Worm (Caenorhabditis elegans): ENCODE data around the gene F56A8.3.

Gene F56A8.3

ce11 chrIII:13307107-13307506, 50.4 kb downstream of the F56A8.3 start, which contains the start of the genes klp-19 and slc-36.1:
TSS of gene klp-19 (minus strand) at chrIII:13307259.
TSS of gene slc-36.1 (plus strand) at chrIII:13307502.
- TF ChIP-seq ekl-4 (GFP tag; IDR thresholded peaks at IDR 0.05): no peak
- TF ChIP-seq B0019.2 (GFP tag; conservative IDR thresholded peaks at IDR 0.05): no peak
- no peak for TF ChIP-seq him-1 (tag; optimal IDR thresholded peaks at IDR 0.05)
- no peak for TF ChIP-seq pbrm-1 (GFP tag; IDR thresholded peaks at IDR 0.05)
- TF ChIP-seq madf-8 (GFP tag; conservative IDR thresholded peaks at IDR 0.05): peak; percentile 52; the same call in 1 of the 2 replicates
- no peak for TF ChIP-seq bed-1 (GFP tag; IDR thresholded peaks at IDR 0.05)
- peak; percentile 69 for TF ChIP-seq F33H1.4 (GFP tag; IDR thresholded peaks at IDR 0.05)
- no peak for TF ChIP-seq Y56A3A.18 (GFP tag; IDR thresholded peaks at IDR 0.05)
- peak; percentile 51 for TF ChIP-seq snpc-3.4 (tag; optimal IDR thresholded peaks at IDR 0.05)
- TF ChIP-seq T26A5.8 (tag; optimal IDR thresholded peaks at IDR 0.05): no peak
- peak; percentile 66 for TF ChIP-seq ceh-91 (GFP tag; IDR thresholded peaks at IDR 0.05)
- peak; percentile 64 for TF ChIP-seq lsl-1 (GFP tag; optimal IDR thresholded peaks at IDR 0.05)
- TF ChIP-seq dpff-1 (tag; optimal IDR thresholded peaks at IDR 0.05): no peak
- TF ChIP-seq ceh-40 (GFP tag; IDR thresholded peaks at IDR 0.05): no peak
- no peak for TF ChIP-seq lin-26 (GFP tag; IDR thresholded peaks at IDR 0.05)
- no peak for TF ChIP-seq ztf-6 (GFP tag; IDR thresholded peaks at IDR 0.05)
- no peak for TF ChIP-seq B0261.1 (tag; optimal IDR thresholded peaks at IDR 0.05)
- TF ChIP-seq hmg-1.2 (GFP tag; IDR thresholded peaks at IDR 0.05): peak; percentile 13; the same call in 1 of the 2 replicates
- peak; percentile 48 for TF ChIP-seq ceh-100 (GFP tag; IDR thresholded peaks at IDR 0.05)
- no peak for TF ChIP-seq F39B2.1 (GFP tag; IDR thresholded peaks at IDR 0.05)
- no peak for TF ChIP-seq B0336.3 (GFP tag; IDR thresholded peaks at IDR 0.05)
- no peak for TF ChIP-seq akir-1 (GFP tag; optimal IDR thresholded peaks at IDR 0.05)
- TF ChIP-seq chd-7 (tag; optimal IDR thresholded peaks at IDR 0.05): no peak
- no peak for TF ChIP-seq atf-7 (tag; optimal IDR thresholded peaks at IDR 0.05)
- TF ChIP-seq nhr-80 (tag; optimal IDR thresholded peaks at IDR 0.05): no peak
- TF ChIP-seq ZK185.1 (tag; optimal IDR thresholded peaks at IDR 0.05; ENCODE audit: poor library complexity, severe bottlenecking): no peak
- TF ChIP-seq zfh-2 (GFP tag; conservative IDR thresholded peaks at IDR 0.05): no peak
- peak; percentile 60 for TF ChIP-seq xnd-1 (tag; optimal IDR thresholded peaks at IDR 0.05)
- TF ChIP-seq egl-18 (GFP tag; IDR thresholded peaks at IDR 0.05): no peak
- TF ChIP-seq Y53G8AR.9 (GFP tag; conservative IDR thresholded peaks at IDR 0.05): no peak
- TF ChIP-seq Y67H2A.10 (GFP tag; conservative IDR thresholded peaks at IDR 0.05): no peak
- no peak for TF ChIP-seq ceh-79 (tag; optimal IDR thresholded peaks at IDR 0.05)
- TF ChIP-seq attf-3 (GFP tag; conservative IDR thresholded peaks at IDR 0.05): no peak
- peak; percentile 56 for TF ChIP-seq snpc-1.3 (tag; optimal IDR thresholded peaks at IDR 0.05; ENCODE audit: insufficient read depth)
- TF ChIP-seq Y79H2A.3 (GFP tag; conservative IDR thresholded peaks at IDR 0.05): no peak
- TF ChIP-seq unc-130 (GFP tag; optimal IDR thresholded peaks at IDR 0.05): no peak
- no peak for TF ChIP-seq Y53F4B.3 (GFP tag; IDR thresholded peaks at IDR 0.05)
- TF ChIP-seq lin-35 (GFP tag; optimal IDR thresholded peaks at IDR 0.05): peak in 1 of 3 experiments; percentile 44
- TF ChIP-seq ceh-27 (GFP tag; optimal IDR thresholded peaks at IDR 0.05): no peak
- TF ChIP-seq F57C9.4 (tag; optimal IDR thresholded peaks at IDR 0.05): no peak
- no peak for TF ChIP-seq aptf-3 (GFP tag; IDR thresholded peaks at IDR 0.05)
- no peak for TF ChIP-seq hmg-20 (GFP tag; IDR thresholded peaks at IDR 0.05)
- TF ChIP-seq B0035.1 (tag; optimal IDR thresholded peaks at IDR 0.05): no peak
- TF ChIP-seq madf-3 (GFP tag; IDR thresholded peaks at IDR 0.05): no peak
- TF ChIP-seq C17E4.6 (GFP tag; IDR thresholded peaks at IDR 0.05): peak; percentile 37; the same call in 1 of the 2 replicates
- TF ChIP-seq cebp-1 (GFP tag; IDR thresholded peaks at IDR 0.05): no peak
- peak; percentile 41 for TF ChIP-seq cebp-1 (tag; optimal IDR thresholded peaks at IDR 0.05)
- TF ChIP-seq efl-1 (GFP tag; optimal IDR thresholded peaks at IDR 0.05): peak; percentile 88
- peak; percentile 11 for TF ChIP-seq tbp1 (GFP tag; optimal IDR thresholded peaks at IDR 0.05)
- TF ChIP-seq hsf-1 (GFP tag; IDR thresholded peaks at IDR 0.05): no peak

All from whole organism, young adult.